Worm (Caenorhabditis elegans) whole organism, L1 larva: ENCODE data around the gene ire-1.

Source experiments
- C04F5.9 ChIP-seq: sonication (generic microtip); optimal IDR thresholded peaks from 2 replicates; lab custom pipeline; 2016; ENCODE audit warnings: missing genetic modification characterization, missing compliant biosample characterization
- C16A3.4 ChIP-seq: fragments of 150-350 bp; optimal IDR thresholded peaks from 2 replicates; lab custom pipeline; 2014; ENCODE audit warnings: missing biosample characterization, missing genetic modification characterization
- F16B12.6 ChIP-seq: fragments of 150-350 bp; optimal IDR thresholded peaks from 2 replicates; lab custom pipeline; 2014; ENCODE audit warnings: missing biosample characterization, missing genetic modification characterization
- aha-1 ChIP-seq: fragments of 150-350 bp; optimal IDR thresholded peaks from 2 replicates; lab custom pipeline; 2014; ENCODE audit warnings: missing biosample characterization, missing genetic modification characterization
- ama-1 ChIP-seq: fragments of 150-350 bp; optimal IDR thresholded peaks from 2 replicates; lab custom pipeline; 2014
- blmp-1 ChIP-seq: fragments of 150-350 bp; optimal IDR thresholded peaks from 2 replicates; lab custom pipeline; 2014; ENCODE audit warnings: missing biosample characterization, missing genetic modification characterization
- ceh-63 ChIP-seq: fragments of 200-800 bp; sonication (Bioruptor generic); optimal IDR thresholded peaks from 2 replicates; lab custom pipeline; 2018; ENCODE audit warnings: mild to moderate bottlenecking, missing genetic modification characterization, missing compliant biosample characterization
- ceh-82 ChIP-seq, 3 experiments: fragments of 150-350 bp in 1 of 3; sonication (generic microtip) in 2 of 3; optimal IDR thresholded peaks; 2 replicates each; lab custom pipeline; 2014 to 2017; ENCODE audit warnings: missing biosample characterization in 3 of 3, missing genetic modification characterization in 3 of 3
- ceh-88 ChIP-seq: fragments of 200-800 bp; sonication (Bioruptor generic); IDR thresholded peaks from 2 replicates; pipeline ENCODE4 v1.3.6; 2022; ENCODE audit warnings: missing genetic modification characterization, missing compliant biosample characterization
- ces-1 ChIP-seq: fragments of 150-350 bp; optimal IDR thresholded peaks from 2 replicates; lab custom pipeline; 2014; ENCODE audit warnings: missing biosample characterization, missing genetic modification reagents, missing genetic modification characterization
- dpl-1 ChIP-seq, 3 experiments: fragments of 150-350 bp in 2 of 3; sonication (generic microtip) in 1 of 3; optimal IDR thresholded peaks; 2 replicates each; lab custom pipeline; 2014 to 2017; ENCODE audit warnings: missing biosample characterization in 3 of 3, missing genetic modification characterization in 3 of 3, missing genetic modification reagents in 3 of 3
- dsc-1 ChIP-seq: sonication (generic microtip); optimal IDR thresholded peaks from 2 replicates; lab custom pipeline; 2016; ENCODE audit warnings: mild to moderate bottlenecking, missing genetic modification characterization, missing compliant biosample characterization
- efl-1 ChIP-seq, 4 experiments: fragments of 150-350 bp; optimal IDR thresholded peaks in 3 of 4; peaks in 1 of 4; 1 replicate in 1 of 4; 2 replicates in 3 of 4; lab custom pipeline; 2014; ENCODE audit warnings: missing biosample characterization in 2 of 4, missing genetic modification characterization in 2 of 4, missing genetic modification reagents in 2 of 4
- elt-3 ChIP-seq, 6 experiments: fragments of 150-350 bp in 1 of 6; sonication (generic microtip); optimal IDR thresholded peaks; 2 replicates each; lab custom pipeline; 2017 to 2018; ENCODE audit warnings: missing biosample characterization in 6 of 6, missing genetic modification characterization in 6 of 6, inconsistent platforms in 1 of 6
- fkh-10 ChIP-seq: sonication (generic microtip); optimal IDR thresholded peaks from 2 replicates; lab custom pipeline; 2017; ENCODE audit warnings: missing biosample characterization, missing genetic modification reagents, missing genetic modification characterization
- fkh-4 ChIP-seq: sonication (generic microtip); optimal IDR thresholded peaks from 2 replicates; lab custom pipeline; 2016; ENCODE audit warnings: missing compliant biosample characterization, missing genetic modification characterization, borderline replicate concordance
- fkh-8 ChIP-seq: sonication (generic microtip); optimal IDR thresholded peaks from 2 replicates; lab custom pipeline; 2016; ENCODE audit warnings: mild to moderate bottlenecking, missing genetic modification characterization, missing compliant biosample characterization
- fos-1 ChIP-seq: fragments of 150-350 bp; optimal IDR thresholded peaks from 2 replicates; lab custom pipeline; 2014; ENCODE audit warnings: missing biosample characterization, missing genetic modification characterization
- hlh-4 ChIP-seq: sonication (generic microtip); optimal IDR thresholded peaks from 2 replicates; lab custom pipeline; 2016; ENCODE audit warnings: mild to moderate bottlenecking, missing genetic modification characterization, missing compliant biosample characterization
- irx-1 ChIP-seq: sonication (generic microtip); optimal IDR thresholded peaks from 2 replicates; lab custom pipeline; 2016; ENCODE audit warnings: missing genetic modification characterization, missing compliant biosample characterization
- isw-1 ChIP-seq: fragments of 200-800 bp; sonication (Bioruptor generic); IDR thresholded peaks from 2 replicates; pipeline ENCODE4 v1.3.6; 2022; ENCODE audit warnings: missing genetic modification characterization, missing compliant biosample characterization
- lin-13 ChIP-seq: fragments of 150-350 bp; optimal IDR thresholded peaks from 2 replicates; lab custom pipeline; 2014; ENCODE audit warnings: missing biosample characterization, missing genetic modification reagents, missing genetic modification characterization
- lin-14 ChIP-seq: fragments of 200-800 bp; sonication (Bioruptor generic); optimal IDR thresholded peaks from 2 replicates; lab custom pipeline; 2018; ENCODE audit warnings: mild to moderate bottlenecking, missing genetic modification characterization, moderate library complexity, missing compliant biosample characterization
- lin-15B ChIP-seq: fragments of 150-350 bp; sonication (generic microtip); optimal IDR thresholded peaks from 3 replicates; lab custom pipeline; 2014; ENCODE audit warnings: missing biosample characterization, missing genetic modification characterization
- lin-35 ChIP-seq, 2 experiments: fragments of 150-350 bp; optimal IDR thresholded peaks; 2 replicates each; lab custom pipeline; 2014; ENCODE audit warnings: missing biosample characterization in 2 of 2, missing genetic modification characterization in 2 of 2, missing genetic modification reagents in 2 of 2
- lsy-2 ChIP-seq, 2 experiments: fragments of 150-350 bp; optimal IDR thresholded peaks; 2 replicates each; lab custom pipeline; 2014; ENCODE audit warnings: missing biosample characterization in 2 of 2, missing genetic modification characterization in 2 of 2
- mab-9 ChIP-seq: fragments of 200-800 bp; sonication (Bioruptor generic); IDR thresholded peaks from 2 replicates; pipeline ENCODE4 v1.3.6; 2022; ENCODE audit warnings: missing genetic modification reagents, missing genetic modification characterization, missing compliant biosample characterization
- mdl-1 ChIP-seq, 2 experiments: fragments of 150-350 bp; optimal IDR thresholded peaks; 2 replicates each; lab custom pipeline; 2014 to 2017; ENCODE audit warnings: missing biosample characterization in 2 of 2, missing genetic modification characterization in 2 of 2, inconsistent platforms in 1 of 2
- mep-1 ChIP-seq: fragments of 150-350 bp; optimal IDR thresholded peaks from 2 replicates; lab custom pipeline; 2014; ENCODE audit warnings: missing biosample characterization, missing genetic modification characterization
- nhr-19 ChIP-seq: fragments of 200-800 bp; sonication (Bioruptor generic); conservative IDR thresholded peaks from 2 replicates; pipeline ENCODE4 v1.3.6; 2022; ENCODE audit warnings: missing genetic modification characterization, missing compliant biosample characterization
- nhr-20 ChIP-seq: sonication (generic microtip); optimal IDR thresholded peaks from 2 replicates; lab custom pipeline; 2016; ENCODE audit warnings: mild to moderate bottlenecking, missing genetic modification characterization, missing compliant biosample characterization
- nhr-237 ChIP-seq: fragments of 150-350 bp; optimal IDR thresholded peaks from 2 replicates; lab custom pipeline; 2014; ENCODE audit warnings: missing biosample characterization, missing genetic modification characterization
- nhr-28 ChIP-seq: fragments of 150-350 bp; optimal IDR thresholded peaks from 2 replicates; lab custom pipeline; 2014; ENCODE audit warnings: missing biosample characterization, missing genetic modification characterization
- nhr-47 ChIP-seq: sonication (generic microtip); optimal IDR thresholded peaks from 2 replicates; lab custom pipeline; 2016; ENCODE audit warnings: mild to moderate bottlenecking, missing genetic modification characterization, moderate library complexity, missing compliant biosample characterization
- nhr-71 ChIP-seq: sonication (generic microtip); optimal IDR thresholded peaks from 2 replicates; lab custom pipeline; 2016; ENCODE audit warnings: mild to moderate bottlenecking, missing genetic modification characterization, moderate library complexity, missing compliant biosample characterization
- nhr-76 ChIP-seq: sonication (generic microtip); optimal IDR thresholded peaks from 2 replicates; lab custom pipeline; 2017; ENCODE audit warnings: missing biosample characterization, missing genetic modification characterization
- nhr-77 ChIP-seq: fragments of 150-350 bp; optimal IDR thresholded peaks from 2 replicates; lab custom pipeline; 2014; ENCODE audit warnings: missing biosample characterization, missing genetic modification characterization
- nhr-85 ChIP-seq: sonication (generic microtip); peaks from one replicate; lab custom pipeline; 2016; ENCODE audit warnings: missing genetic modification characterization, inconsistent platforms, missing compliant biosample characterization
- pag-3 ChIP-seq: sonication (generic microtip); optimal IDR thresholded peaks from 2 replicates; lab custom pipeline; 2017; ENCODE audit warnings: missing genetic modification characterization, mild to moderate bottlenecking, missing compliant biosample characterization, antibody characterized with exemption, borderline replicate concordance; ENCODE audit not compliant: insufficient read depth
- pax-3 ChIP-seq: fragments of 200-800 bp; sonication (Bioruptor generic); optimal IDR thresholded peaks from 2 replicates; lab custom pipeline; 2018; ENCODE audit warnings: mild to moderate bottlenecking, missing genetic modification characterization, moderate library complexity, missing compliant biosample characterization
- pqm-1 ChIP-seq: sonication (generic microtip); optimal IDR thresholded peaks from 3 replicates; lab custom pipeline; 2017; ENCODE audit warnings: missing biosample characterization, missing genetic modification characterization
- rnt-1 ChIP-seq: sonication (generic microtip); optimal IDR thresholded peaks from 2 replicates; lab custom pipeline; 2016; ENCODE audit warnings: mild to moderate bottlenecking, missing genetic modification characterization, moderate library complexity, missing compliant biosample characterization
- skn-1 ChIP-seq: fragments of 150-350 bp; optimal IDR thresholded peaks from 2 replicates; lab custom pipeline; 2014; ENCODE audit warnings: missing biosample characterization, missing genetic modification characterization
- snu-23 ChIP-seq: sonication (generic microtip); optimal IDR thresholded peaks from 2 replicates; lab custom pipeline; 2016; ENCODE audit warnings: missing genetic modification characterization, missing compliant biosample characterization
- sptf-1 ChIP-seq: fragments of 150-350 bp; optimal IDR thresholded peaks from 2 replicates; lab custom pipeline; 2014; ENCODE audit warnings: missing biosample characterization, missing genetic modification characterization
- swsn-7 ChIP-seq: sonication (generic microtip); optimal IDR thresholded peaks from 2 replicates; lab custom pipeline; 2016; ENCODE audit warnings: missing genetic modification characterization, missing compliant biosample characterization
- unc-130 ChIP-seq: fragments of 150-350 bp; optimal IDR thresholded peaks from 2 replicates; lab custom pipeline; 2017; ENCODE audit warnings: missing biosample characterization, missing genetic modification characterization, inconsistent platforms
- unc-62 ChIP-seq: fragments of 150-350 bp; optimal IDR thresholded peaks from 2 replicates; lab custom pipeline; 2014; ENCODE audit warnings: missing biosample characterization, missing genetic modification reagents, missing genetic modification characterization
- unc-86 ChIP-seq: sonication (generic microtip); optimal IDR thresholded peaks from 2 replicates; lab custom pipeline; 2016; ENCODE audit warnings: missing genetic modification characterization, missing compliant biosample characterization
- unc-98 ChIP-seq: fragments of 200-800 bp; sonication (Bioruptor generic); IDR thresholded peaks from 2 replicates; pipeline ENCODE4 v1.3.6; 2022; ENCODE audit warnings: missing genetic modification characterization, missing compliant biosample characterization
- vab-15 ChIP-seq: sonication (generic microtip); optimal IDR thresholded peaks from 2 replicates; lab custom pipeline; 2017; ENCODE audit warnings: missing genotype, mild to moderate bottlenecking, missing genetic modification characterization, missing compliant biosample characterization
- xbp-1 ChIP-seq: sonication (generic microtip); optimal IDR thresholded peaks from 2 replicates; lab custom pipeline; 2016; ENCODE audit warnings: missing genetic modification characterization, missing compliant biosample characterization
- zag-1 ChIP-seq: fragments of 150-350 bp; optimal IDR thresholded peaks from 2 replicates; lab custom pipeline; 2014; ENCODE audit warnings: missing biosample characterization, missing genetic modification characterization
- ztf-11 ChIP-seq, 2 experiments: sonication (generic microtip); optimal IDR thresholded peaks; 2 replicates each; lab custom pipeline; 2016 to 2017; ENCODE audit warnings: missing genetic modification characterization in 2 of 2, missing biosample characterization in 1 of 2, missing compliant biosample characterization in 1 of 2

Gene ire-1

ce11 chrII:8157991-8158390 lies 33.3 kb upstream of the ire-1 start, which contains the start of gene pch-2:
Gene pch-2, plus strand, starts transcription at chrII:8158349.
- peak; percentile 65 for TF ChIP-seq snu-23 (GFP tag; lab: Kevin White, UChicago)
- no peak for TF ChIP-seq zag-1 (tag; lab: Kevin White, UChicago)
- TF ChIP-seq C04F5.9 (tag; lab: Kevin White, UChicago): peak; percentile 64
- TF ChIP-seq C16A3.4 (tag; lab: Kevin White, UChicago): peak; percentile 74
- no peak for TF ChIP-seq ztf-11 (tag; optimal IDR thresholded peaks at IDR 0.05; lab: Kevin White, UChicago)
- TF ChIP-seq sptf-1 (tag; lab: Kevin White, UChicago): no peak
- TF ChIP-seq nhr-237: no peak
- no peak for TF ChIP-seq pqm-1
- peak; percentile 38 for TF ChIP-seq F16B12.6 (tag; lab: Kevin White, UChicago)
- TF ChIP-seq mab-9 (GFP tag; lab: Robert Waterston, UW): no peak
- TF ChIP-seq nhr-20 (tag; lab: Kevin White, UChicago): peak; percentile 61
- peak; percentile 62 for TF ChIP-seq lin-15B (tag; lab: Kevin White, UChicago)
- TF ChIP-seq fos-1: no peak
- peak; percentile 45 for TF ChIP-seq lin-14 (GFP tag; lab: Kevin White, UChicago)
- TF ChIP-seq lin-35 (GFP tag; optimal IDR thresholded peaks at IDR 0.05; lab: Kevin White, UChicago): peak; percentile 78 to 93
- no peak for TF ChIP-seq unc-62
- TF ChIP-seq skn-1 (tag; lab: Kevin White, UChicago): peak; percentile 32
- TF ChIP-seq pag-3 (tag; lab: Kevin White, UChicago): no peak
- TF ChIP-seq nhr-85: peak; percentile 75
- peak; percentile 66 for TF ChIP-seq rnt-1 (tag; lab: Kevin White, UChicago)
- TF ChIP-seq aha-1: no peak
- peak; percentile 67 for TF ChIP-seq nhr-47 (tag; lab: Kevin White, UChicago)
- TF ChIP-seq nhr-28: no peak
- peak; percentile 83 to 90 (median 89) for TF ChIP-seq dpl-1 (GFP tag; optimal IDR thresholded peaks at IDR 0.05; lab: Kevin White, UChicago)
- TF ChIP-seq nhr-19: peak; percentile 46
- no peak for TF ChIP-seq irx-1 (tag; lab: Kevin White, UChicago)
- no peak for TF ChIP-seq unc-86 (tag; lab: Kevin White, UChicago)
- TF ChIP-seq efl-1 (optimal IDR thresholded peaks at IDR 0.05; lab: Kevin White, UChicago): peak; percentile 85 to 86
- TF ChIP-seq efl-1 (GFP tag; optimal IDR thresholded peaks at IDR 0.05 in 1 of 2; lab: Kevin White, UChicago): peak; percentile 88 to 99
- TF ChIP-seq ces-1: no peak
- peak; percentile 29; the same call in 1 of the 2 replicates for TF ChIP-seq isw-1 (GFP tag; lab: Robert Waterston, UW)
- no peak for TF ChIP-seq ama-1 (lab: Kevin White, UChicago)
- TF ChIP-seq nhr-77: peak; percentile 37
- TF ChIP-seq blmp-1: peak; percentile 60
- TF ChIP-seq unc-130: peak; percentile 3
- peak; percentile 47 for TF ChIP-seq xbp-1
- no peak for TF ChIP-seq mdl-1 (tag; optimal IDR thresholded peaks at IDR 0.05; lab: Kevin White, UChicago)
- peak; percentile 62 for TF ChIP-seq fkh-8 (tag; lab: Kevin White, UChicago)
- no peak for TF ChIP-seq fkh-10 (GFP tag; lab: Kevin White, UChicago)
- peak; percentile 70 for TF ChIP-seq nhr-71 (tag; lab: Kevin White, UChicago)
- peak; percentile 48 for TF ChIP-seq swsn-7 (tag; lab: Kevin White, UChicago)
- no peak for TF ChIP-seq unc-98
- TF ChIP-seq lin-13 (GFP tag; lab: Kevin White, UChicago): no peak
- no peak for TF ChIP-seq hlh-4 (tag; lab: Kevin White, UChicago)
- TF ChIP-seq ceh-88: no peak
- TF ChIP-seq ceh-82 (tag; optimal IDR thresholded peaks at IDR 0.05; lab: Kevin White, UChicago): no peak
- no peak for TF ChIP-seq ceh-63 (GFP tag; lab: Kevin White, UChicago)
- TF ChIP-seq lsy-2 (tag; optimal IDR thresholded peaks at IDR 0.05; lab: Kevin White, UChicago): peak; percentile 80 to 93
- no peak for TF ChIP-seq vab-15 (tag; lab: Kevin White, UChicago)
- TF ChIP-seq mep-1 (tag; lab: Kevin White, UChicago): peak; percentile 61
- TF ChIP-seq nhr-76 (tag; lab: Kevin White, UChicago): no peak
- TF ChIP-seq elt-3 (tag; optimal IDR thresholded peaks at IDR 0.05; lab: Kevin White, UChicago): peak in 1 of 6 experiments; percentile 59
- TF ChIP-seq pax-3 (tag; lab: Kevin White, UChicago): no peak
- TF ChIP-seq fkh-4 (tag; lab: Kevin White, UChicago): no peak
- no peak for TF ChIP-seq dsc-1 (tag; lab: Kevin White, UChicago)
